Worm (Caenorhabditis elegans): ENCODE results near the gene T21D12.7.

- TF ChIP-seq ceh-28 (tag; optimal IDR thresholded peaks at IDR 0.05) (peak; percentile 51), jun-1 (tag; optimal IDR thresholded peaks at IDR 0.05) (no peak), unc-62 (GFP tag; optimal IDR thresholded peaks at IDR 0.05) (no peak), ztf-4 (tag; optimal IDR thresholded peaks at IDR 0.05) (no peak), mdl-1 (tag; optimal IDR thresholded peaks at IDR 0.05) (no peak), elt-3 (tag; optimal IDR thresholded peaks at IDR 0.05) (no peak), lsy-12 (tag; optimal IDR thresholded peaks at IDR 0.05) (no peak), aly-2 (tag; optimal IDR thresholded peaks at IDR 0.05) (no peak), nhr-28 (tag; optimal IDR thresholded peaks at IDR 0.05) (no peak), ceh-16 (tag; optimal IDR thresholded peaks at IDR 0.05) (no peak), pqm-1 (tag; optimal IDR thresholded peaks at IDR 0.05) (no peak), zag-1 (tag; optimal IDR thresholded peaks at IDR 0.05) (no peak)
These were observed 27.0 kb downstream of the T21D12.7 start, which contains the start of gene pat-6 for ce11 chrIV:264182-264709.
